Fruit fly (Drosophila melanogaster): Measurements from ENCODE around the gene Ubx.
A peak's percentile ranks its signal among the peaks of the same experiment; 100 is the strongest.

The Ubx gene

DNA sequence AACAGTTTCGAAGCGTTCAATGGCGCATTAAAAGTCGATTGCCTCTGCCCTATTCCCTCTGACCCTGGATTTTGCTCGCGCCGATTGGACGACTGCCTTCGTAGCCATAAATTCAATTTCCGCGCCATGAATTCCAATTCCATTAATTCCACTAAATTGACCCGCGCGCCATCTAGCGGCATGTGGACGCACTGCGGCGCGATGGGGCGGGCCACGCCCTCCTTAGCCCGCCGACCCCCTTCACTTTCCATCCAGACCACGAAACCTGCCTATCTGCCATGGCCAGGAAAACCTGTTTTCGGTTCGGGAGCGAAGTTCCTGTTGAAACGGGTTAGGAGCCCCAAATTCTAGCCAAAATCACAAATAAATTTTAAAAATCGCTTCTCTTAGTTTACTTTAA, 48.2 kb upstream of the Ubx start (continued):
- TF ChIP-seq CG30020 (tag; optimal IDR thresholded peaks at IDR 0.05), result no peak
- no peak for TF ChIP-seq CG9609 (GFP tag; optimal IDR thresholded peaks at IDR 0.05)
- no peak for TF ChIP-seq CG5245 (GFP tag; optimal IDR thresholded peaks at IDR 0.05)
- TF ChIP-seq CG10209 (GFP tag; optimal IDR thresholded peaks at IDR 0.05), result no peak
- TF ChIP-seq PHDP (tag; optimal IDR thresholded peaks at IDR 0.05), result no peak
- no peak for TF ChIP-seq Ets97D (GFP tag; optimal IDR thresholded peaks at IDR 0.05)
- TF ChIP-seq klu (GFP tag; IDR thresholded peaks at IDR 0.05), result no peak
- TF ChIP-seq CG7372 (GFP tag; IDR thresholded peaks at IDR 0.05), result no peak
- no peak for TF ChIP-seq BtbVII (GFP tag; optimal IDR thresholded peaks at IDR 0.05)
- TF ChIP-seq CG1792 (GFP tag; optimal IDR thresholded peaks at IDR 0.05), result no peak
- no peak for TF ChIP-seq CG13287 (GFP tag; IDR thresholded peaks at IDR 0.05; ENCODE audit: partially characterized antibody)
- TF ChIP-seq fru (optimal IDR thresholded peaks at IDR 0.05), result no peak
- no peak for TF ChIP-seq CG6813 (GFP tag; optimal IDR thresholded peaks at IDR 0.05)
- no peak for TF ChIP-seq CG3726 (GFP tag; IDR thresholded peaks at IDR 0.05)
- no peak for TF ChIP-seq chm (GFP tag; IDR thresholded peaks at IDR 0.05)
- no peak for TF ChIP-seq CG15514 (GFP tag; optimal IDR thresholded peaks at IDR 0.05)
- TF ChIP-seq Mrtf (GFP tag; IDR thresholded peaks at IDR 0.05), result peak; percentile 9; the same call in 1 of the 3 replicates
- no peak for TF ChIP-seq Xbp1 (GFP tag; optimal IDR thresholded peaks at IDR 0.05)
- no peak for TF ChIP-seq salm (tag; optimal IDR thresholded peaks at IDR 0.05)
- no peak for TF ChIP-seq CG13624 (GFP tag; optimal IDR thresholded peaks at IDR 0.05)
- no peak for TF ChIP-seq z (GFP tag; IDR thresholded peaks at IDR 0.05)
- no peak for TF ChIP-seq Nf-YC (tag; optimal IDR thresholded peaks at IDR 0.05)
- no peak for TF ChIP-seq vfl (GFP tag; optimal IDR thresholded peaks at IDR 0.05)
- no peak for TF ChIP-seq CG12219 (GFP tag; optimal IDR thresholded peaks at IDR 0.05)
- TF ChIP-seq ttk (GFP tag; IDR thresholded peaks at IDR 0.05), result no peak
- TF ChIP-seq Neu2 (GFP tag; optimal IDR thresholded peaks at IDR 0.05; ENCODE audit: borderline replicate concordance), result no peak
- no peak for TF ChIP-seq CG13123 (GFP tag; optimal IDR thresholded peaks at IDR 0.05)
- no peak for TF ChIP-seq NfI (GFP tag; optimal IDR thresholded peaks at IDR 0.05)
- no peak for TF ChIP-seq sqz (GFP tag; optimal IDR thresholded peaks at IDR 0.05)
- TF ChIP-seq CG7987 (GFP tag; optimal IDR thresholded peaks at IDR 0.05), result no peak
- 0 out of 2 replicates have a peak, but pooled peaks have one; percentile 18 for TF ChIP-seq seq (GFP tag; IDR thresholded peaks at IDR 0.05)
- TF ChIP-seq hb (GFP tag; IDR thresholded peaks at IDR 0.05; ENCODE audit: partially characterized antibody), result no peak
- TF ChIP-seq sisA (GFP tag; IDR thresholded peaks at IDR 0.05), result 0 out of 2 replicates have a peak, but pooled peaks have one; percentile 6
- TF ChIP-seq ewg (GFP tag; optimal IDR thresholded peaks at IDR 0.05), result no peak
- TF ChIP-seq Atf6 (GFP tag; IDR thresholded peaks at IDR 0.05), result no peak
- TF ChIP-seq crol (GFP tag; IDR thresholded peaks at IDR 0.05), result peak; percentile 87
- TF ChIP-seq CG18764 (GFP tag; optimal IDR thresholded peaks at IDR 0.05), result no peak
- TF ChIP-seq pita (GFP tag; optimal IDR thresholded peaks at IDR 0.05), result no peak
- no peak for TF ChIP-seq CG11085 (GFP tag; IDR thresholded peaks at IDR 0.05)
- TF ChIP-seq danr (GFP tag; IDR thresholded peaks at IDR 0.05), result no peak
- TF ChIP-seq chn (GFP tag; optimal IDR thresholded peaks at IDR 0.05), result peak; percentile 28
- TF ChIP-seq CG9215 (GFP tag; IDR thresholded peaks at IDR 0.05), result no peak
- peak; percentile 24 for TF ChIP-seq CG10431 (GFP tag; optimal IDR thresholded peaks at IDR 0.05)
- no peak for TF ChIP-seq CG6854 (GFP tag; optimal IDR thresholded peaks at IDR 0.05)
- no peak for TF ChIP-seq CG11398 (GFP tag; optimal IDR thresholded peaks at IDR 0.05)
- no peak for TF ChIP-seq esg (GFP tag; conservative IDR thresholded peaks at IDR 0.05)
- TF ChIP-seq Dref (GFP tag; IDR thresholded peaks at IDR 0.05), result no peak
- 0 out of 2 replicates have a peak, but pooled peaks have one; percentile 11 for TF ChIP-seq onecut (GFP tag; IDR thresholded peaks at IDR 0.05)
- no peak for TF ChIP-seq repo (GFP tag; optimal IDR thresholded peaks at IDR 0.05)
- no peak for TF ChIP-seq bowl (GFP tag; IDR thresholded peaks at IDR 0.05)
- peak; percentile 20; the same call in 1 of the 2 replicates for TF ChIP-seq CkIIα-i1 (GFP tag; IDR thresholded peaks at IDR 0.05)
- no peak for TF ChIP-seq aop (GFP tag; IDR thresholded peaks at IDR 0.05)
- no peak for TF ChIP-seq Ada2b (GFP tag; IDR thresholded peaks at IDR 0.05)

Data from whole organism, embryonic.